Fruit fly (Drosophila melanogaster) whole organism, pupa: ENCODE data around the gene Gnmt.

ENCODE experiments used
- CG10348 ChIP-seq: fragments of 200-800 bp; sonication (Bioruptor generic); IDR thresholded peaks from 2 replicates; pipeline ENCODE4 v1.3.6; 2022; ENCODE audit warnings: missing biosample characterization, missing genetic modification characterization
- CG12605 ChIP-seq: fragments of 200-800 bp; sonication (Bioruptor generic); IDR thresholded peaks from 2 replicates; pipeline ENCODE4 v1.3.6; 2022; ENCODE audit warnings: missing biosample characterization, missing genetic modification characterization
- CG13204 ChIP-seq: fragments of 200-800 bp; sonication (Bioruptor generic); optimal IDR thresholded peaks from 2 replicates; lab custom pipeline; 2018; ENCODE audit warnings: missing biosample characterization, mild to moderate bottlenecking, missing genetic modification characterization, moderate library complexity
- CG14655 ChIP-seq: fragments of 200-800 bp; sonication (Bioruptor generic); optimal IDR thresholded peaks from 3 replicates; lab custom pipeline; 2017; ENCODE audit warnings: mild to moderate bottlenecking, missing biosample characterization, missing genetic modification reagents, missing genetic modification characterization
- CG15710 ChIP-seq: fragments of 200-800 bp; sonication (Bioruptor generic); optimal IDR thresholded peaks from 2 replicates; lab custom pipeline; 2018; ENCODE audit warnings: missing biosample characterization, mild to moderate bottlenecking, missing genetic modification characterization, moderate library complexity
- CG17806 ChIP-seq: fragments of 200-800 bp; sonication (Bioruptor generic); optimal IDR thresholded peaks from 2 replicates; lab custom pipeline; 2018; ENCODE audit warnings: missing biosample characterization, mild to moderate bottlenecking, missing genetic modification characterization, moderate library complexity
- CG32121 ChIP-seq: fragments of 200-800 bp; sonication (Bioruptor generic); IDR thresholded peaks from 2 replicates; pipeline ENCODE4 v1.3.6; 2022; ENCODE audit warnings: missing biosample characterization, missing genetic modification characterization
- CG34367 ChIP-seq: fragments of 200-800 bp; sonication (Bioruptor generic); optimal IDR thresholded peaks from 2 replicates; lab custom pipeline; 2018; ENCODE audit warnings: missing biosample characterization, mild to moderate bottlenecking, missing genetic modification characterization
- CG4496 ChIP-seq: fragments of 200-800 bp; sonication (Bioruptor generic); IDR thresholded peaks from 3 replicates; pipeline ENCODE4 v1.3.6; 2022; ENCODE audit warnings: missing biosample characterization, missing genetic modification characterization
- CG8159 ChIP-seq: fragments of 200-800 bp; sonication (Bioruptor generic); optimal IDR thresholded peaks from 3 replicates; lab custom pipeline; 2018; ENCODE audit warnings: missing biosample characterization, mild to moderate bottlenecking, missing genetic modification characterization, moderate library complexity
- CG8301 ChIP-seq: fragments of 200-800 bp; sonication (Bioruptor generic); optimal IDR thresholded peaks from 2 replicates; lab custom pipeline; 2018; ENCODE audit warnings: missing biosample characterization, mild to moderate bottlenecking, missing genetic modification characterization
- CG9948 ChIP-seq: fragments of 200-800 bp; sonication (Bioruptor generic); optimal IDR thresholded peaks from 2 replicates; lab custom pipeline; 2018; ENCODE audit warnings: missing biosample characterization, mild to moderate bottlenecking, missing genetic modification characterization, moderate library complexity
- D1 ChIP-seq: fragments of 200-800 bp; sonication (Bioruptor generic); optimal IDR thresholded peaks from 2 replicates; lab custom pipeline; 2018; ENCODE audit warnings: missing biosample characterization, mild to moderate bottlenecking, missing genetic modification characterization, moderate library complexity
- EcR ChIP-seq: fragments of 200-800 bp; sonication (Bioruptor generic); optimal IDR thresholded peaks from 3 replicates; lab custom pipeline; 2019; ENCODE audit warnings: missing biosample characterization, missing genetic modification characterization, mild to moderate bottlenecking, moderate library complexity, missing genetic modification reagents
- Ets98B ChIP-seq: fragments of 200-800 bp; sonication (Bioruptor generic); IDR thresholded peaks from 2 replicates; pipeline ENCODE4 v1.3.6; 2022; ENCODE audit warnings: missing biosample characterization, missing genetic modification characterization
- Pif1A ChIP-seq: fragments of 200-800 bp; sonication (Bioruptor generic); optimal IDR thresholded peaks from 3 replicates; lab custom pipeline; 2016; ENCODE audit warnings: missing biosample characterization, missing genetic modification characterization
- Pif1B ChIP-seq: fragments of 200-800 bp; sonication (Bioruptor generic); optimal IDR thresholded peaks from 3 replicates; lab custom pipeline; 2016; ENCODE audit warnings: missing biosample characterization, missing genetic modification characterization
- Snoo ChIP-seq: fragments of 200-800 bp; sonication (Bioruptor generic); optimal IDR thresholded peaks from 3 replicates; lab custom pipeline; 2017; ENCODE audit warnings: missing biosample characterization, mild to moderate bottlenecking, missing genetic modification characterization, inconsistent platforms
- fd96Ca ChIP-seq: fragments of 200-800 bp; sonication (Bioruptor generic); IDR thresholded peaks from 3 replicates; pipeline ENCODE4 v1.3.6; 2022; ENCODE audit warnings: missing biosample characterization, missing genetic modification characterization
- gl ChIP-seq: fragments of 200-800 bp; sonication (Bioruptor generic); optimal IDR thresholded peaks from 2 replicates; lab custom pipeline; 2018; ENCODE audit warnings: missing biosample characterization, mild to moderate bottlenecking, missing genetic modification characterization
- rn ChIP-seq: fragments of 200-800 bp; sonication (Bioruptor generic); IDR thresholded peaks from 2 replicates; pipeline ENCODE4 v1.3.6; 2022; ENCODE audit warnings: missing biosample characterization, missing genetic modification characterization

Gnmt gene

dm6 chr3R:12674041-12674623, at the start of gene Gnmt:
Gene Gnmt, plus strand, starts transcription at chr3R:12674608.
- TF ChIP-seq Pif1B (GFP tag; lab: Kevin White, UChicago) (no peak), CG17806 (tag; lab: Kevin White, UChicago) (no peak), Ets98B (GFP tag; lab: Robert Waterston, UW) (no peak), CG9948 (no peak), CG32121 (GFP tag; lab: Robert Waterston, UW) (no peak), CG8301 (tag; lab: Kevin White, UChicago) (no peak), CG14655 (no peak), rn (GFP tag; lab: Robert Waterston, UW) (no peak), EcR (GFP tag; lab: Kevin White, UChicago) (no peak), CG13204 (GFP tag; lab: Kevin White, UChicago) (no peak), CG34367 (no peak), CG4496 (GFP tag; lab: Robert Waterston, UW) (no peak), D1 (no peak), Snoo (tag; lab: Kevin White, UChicago) (no peak), fd96Ca (GFP tag; lab: Robert Waterston, UW) (no peak), Pif1A (GFP tag; lab: Kevin White, UChicago) (no peak), CG8159 (no peak), CG12605 (GFP tag; lab: Robert Waterston, UW) (no peak)

- TF ChIP-seq CG34367: no peak
- no peak for TF ChIP-seq Pif1B (GFP tag; lab: Kevin White, UChicago)
- no peak for TF ChIP-seq EcR (GFP tag; lab: Kevin White, UChicago)
- no peak for TF ChIP-seq CG10348 (GFP tag; lab: Robert Waterston, UW)
- no peak for TF ChIP-seq CG13204 (GFP tag; lab: Kevin White, UChicago)
- TF ChIP-seq Snoo (tag; lab: Kevin White, UChicago): no peak
- TF ChIP-seq CG9948: no peak
- no peak for TF ChIP-seq D1
- no peak for TF ChIP-seq CG15710 (tag; lab: Kevin White, UChicago)
- no peak for TF ChIP-seq rn (GFP tag; lab: Robert Waterston, UW)
- no peak for TF ChIP-seq CG8301 (tag; lab: Kevin White, UChicago)
Observed at dm6 chr3R:12624913-12625312, 49.5 kb upstream of the Gnmt start.

- no peak for TF ChIP-seq CG12605 (GFP tag; lab: Robert Waterston, UW)
- no peak for TF ChIP-seq CG34367
- no peak for TF ChIP-seq CG4496 (GFP tag; lab: Robert Waterston, UW)
- no peak for TF ChIP-seq CG10348 (GFP tag; lab: Robert Waterston, UW)
- no peak for TF ChIP-seq Pif1A (GFP tag; lab: Kevin White, UChicago)
- TF ChIP-seq CG15710 (tag; lab: Kevin White, UChicago): no peak
- TF ChIP-seq CG13204 (GFP tag; lab: Kevin White, UChicago): no peak
- TF ChIP-seq CG17806 (tag; lab: Kevin White, UChicago): no peak
- no peak for TF ChIP-seq Pif1B (GFP tag; lab: Kevin White, UChicago)
- TF ChIP-seq Snoo (tag; lab: Kevin White, UChicago): no peak
- TF ChIP-seq EcR (GFP tag; lab: Kevin White, UChicago): no peak
- no peak for TF ChIP-seq rn (GFP tag; lab: Robert Waterston, UW)
- TF ChIP-seq fd96Ca (GFP tag; lab: Robert Waterston, UW): no peak
- TF ChIP-seq CG32121 (GFP tag; lab: Robert Waterston, UW): no peak
Observed at dm6 chr3R:12626674-12627382, 47.6 kb upstream of the Gnmt start.

dm6 chr3R:12627691-12628148, 46.7 kb upstream of the Gnmt start, which contains the start of the genes Vha55 and Snx3:
Gene Vha55, minus strand, starts transcription at chr3R:12627829.
Gene Snx3, plus strand, starts transcription at chr3R:12628031.
- TF ChIP-seq CG34367: no peak
- no peak for TF ChIP-seq Pif1A (GFP tag; lab: Kevin White, UChicago)
- no peak for TF ChIP-seq rn (GFP tag; lab: Robert Waterston, UW)
- no peak for TF ChIP-seq D1
- no peak for TF ChIP-seq Pif1B (GFP tag; lab: Kevin White, UChicago)
- no peak for TF ChIP-seq CG8301 (tag; lab: Kevin White, UChicago)
- no peak for TF ChIP-seq fd96Ca (GFP tag; lab: Robert Waterston, UW)

dm6 chr3R:12628395-12628928, 45.9 kb upstream of the Gnmt start:
- no peak for TF ChIP-seq CG12605 (GFP tag; lab: Robert Waterston, UW)
- TF ChIP-seq CG14655: no peak
- no peak for TF ChIP-seq CG4496 (GFP tag; lab: Robert Waterston, UW)
- no peak for TF ChIP-seq CG13204 (GFP tag; lab: Kevin White, UChicago)
- no peak for TF ChIP-seq CG8301 (tag; lab: Kevin White, UChicago)
- no peak for TF ChIP-seq gl (tag; lab: Kevin White, UChicago)

dm6 chr3R:12630369-12630768, 44.0 kb upstream of the Gnmt start, which contains the start of gene Not10:
Gene Not10, plus strand, starts transcription at chr3R:12630647.
- TF ChIP-seq CG8159 (peak; percentile 32), CG9948 (no peak), CG14655 (no peak), Ets98B (GFP tag; lab: Robert Waterston, UW) (peak; percentile 11; the same call in 1 of the 2 replicates)
